Fruit fly (Drosophila melanogaster) whole organism, wandering third instar larva: Measurements from ENCODE around the gene Obp83ef.

Source experiments
- Dif ChIP-seq: fragments of 200-275, 200-300 bp; sonication (Bioruptor generic); optimal IDR thresholded peaks from 2 replicates; lab custom pipeline; 2018; ENCODE audit warnings: missing biosample characterization, missing genetic modification characterization; ENCODE audit not compliant: partially characterized antibody
- HLH106 ChIP-seq: fragments of 200-800 bp; optimal IDR thresholded peaks from 3 replicates; lab custom pipeline; 2019; ENCODE audit warnings: missing biosample characterization, mild to moderate bottlenecking, missing genetic modification characterization, moderate library complexity
- dl ChIP-seq, 2 experiments: fragments of 175-275, 200-275 bp in 1 of 2; fragments of 200-275 bp in 1 of 2; sonication (Bioruptor generic); optimal IDR thresholded peaks; lab custom pipeline; 2018; ENCODE audit warnings: mild to moderate bottlenecking in 2 of 2, missing biosample characterization in 2 of 2, missing genetic modification characterization in 2 of 2, moderate library complexity in 2 of 2; ENCODE audit not compliant: partially characterized antibody in 2 of 2, insufficient read depth in 1 of 2
- lola ChIP-seq: fragments of >200 bp; optimal IDR thresholded peaks from 2 replicates; lab custom pipeline; 2017; ENCODE audit warnings: missing biosample characterization, missing genetic modification characterization
- usp ChIP-seq: fragments of >200 bp; optimal IDR thresholded peaks from 2 replicates; lab custom pipeline; 2017; ENCODE audit warnings: missing biosample characterization, missing genetic modification characterization

dm6 chr3R:6105160-6105559, 5.7 kb downstream of the Obp83ef start:
- TF ChIP-seq dl (GFP tag; optimal IDR thresholded peaks at IDR 0.05; lab: Kevin White, UChicago; ENCODE audit: insufficient read depth in 1 of 2, partially characterized antibody in 2 of 2) (no peak), Dif (GFP tag; lab: Kevin White, UChicago) (no peak), lola (GFP tag; lab: Kevin White, UChicago) (no peak), HLH106 (no peak), usp (GFP tag; lab: Kevin White, UChicago) (no peak)
